Worm (Caenorhabditis elegans) whole organism, midembryonic: ENCODE data around the gene Y55B1BR.6.

ENCODE experiments used
- T22C8.4 ChIP-seq: fragments of 200-800 bp; sonication (Bioruptor generic); IDR thresholded peaks from 2 replicates; pipeline ENCODE4 v1.3.6; 2022; ENCODE audit warnings: missing genetic modification characterization, missing compliant biosample characterization
- cog-1 ChIP-seq: sonication (generic microtip); optimal IDR thresholded peaks from 2 replicates; lab custom pipeline; 2016; ENCODE audit warnings: missing genetic modification characterization, missing compliant biosample characterization
- flt-1 ChIP-seq: fragments of 200-800 bp; sonication (Bioruptor generic); IDR thresholded peaks from 2 replicates; pipeline ENCODE4 v1.3.6; 2022; ENCODE audit warnings: missing genetic modification characterization, missing compliant biosample characterization
- klf-2 ChIP-seq: fragments of 200-800 bp; sonication (Bioruptor generic); conservative IDR thresholded peaks from 2 replicates; pipeline ENCODE4 v1.3.6; 2022; ENCODE audit warnings: missing genetic modification reagents, missing genetic modification characterization, missing compliant biosample characterization
- med-1 ChIP-seq: sonication (generic microtip); optimal IDR thresholded peaks from 2 replicates; lab custom pipeline; 2017; ENCODE audit warnings: missing genetic modification characterization, mild to moderate bottlenecking, missing compliant biosample characterization, antibody characterized with exemption, missing genetic modification reagents; ENCODE audit not compliant: insufficient read depth
- ref-1 ChIP-seq: fragments of 200-800 bp; sonication (Bioruptor generic); conservative IDR thresholded peaks from 2 replicates; pipeline ENCODE4 v1.3.6; 2022; ENCODE audit warnings: missing genetic modification reagents, missing genetic modification characterization, missing compliant biosample characterization
- tab-1 ChIP-seq: fragments of 200-800 bp; sonication (Bioruptor generic); IDR thresholded peaks from 2 replicates; pipeline ENCODE4 v1.3.6; 2022; ENCODE audit warnings: missing genetic modification characterization, missing compliant biosample characterization
- ztf-23 ChIP-seq: fragments of 200-800 bp; sonication (Bioruptor generic); IDR thresholded peaks from 2 replicates; pipeline ENCODE4 v1.3.6; 2022; ENCODE audit warnings: missing genetic modification reagents, missing genetic modification characterization, missing compliant biosample characterization
- ztf-29 ChIP-seq: fragments of 200-800 bp; sonication (Bioruptor generic); IDR thresholded peaks from 2 replicates; pipeline ENCODE4 v1.3.6; 2022; ENCODE audit warnings: missing genetic modification reagents, missing genetic modification characterization, missing compliant biosample characterization

Y55B1BR.6 gene

DNA sequence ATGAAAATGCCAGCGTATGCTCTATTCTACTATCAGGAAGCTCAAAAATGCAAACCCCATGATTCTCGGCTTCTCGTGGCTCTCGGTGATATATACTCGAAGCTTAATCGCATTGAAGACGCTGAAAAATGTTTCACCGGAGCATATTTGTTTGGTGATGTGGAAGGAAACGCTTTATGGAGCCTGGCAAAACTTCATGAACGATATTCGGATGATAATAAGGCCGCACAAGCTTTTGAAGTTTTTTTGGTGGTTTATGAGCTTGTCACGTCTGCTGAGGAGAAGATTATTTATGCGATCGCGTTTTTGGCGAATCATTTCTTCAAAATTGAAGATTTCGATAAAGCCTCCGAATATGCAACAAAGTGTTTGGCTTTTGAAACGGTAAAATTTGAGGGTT lies 17.6 kb upstream of the Y55B1BR.6 start:
- TF ChIP-seq flt-1 (GFP tag; lab: Robert Waterston, UW) (no peak), cog-1 (tag; lab: Kevin White, UChicago) (no peak), ztf-29 (GFP tag; lab: Robert Waterston, UW) (no peak), ref-1 (GFP tag; lab: Robert Waterston, UW) (no peak), klf-2 (GFP tag; lab: Robert Waterston, UW) (no peak), ztf-23 (GFP tag; lab: Robert Waterston, UW) (no peak), tab-1 (GFP tag; lab: Robert Waterston, UW) (no peak), T22C8.4 (no peak), med-1 (GFP tag; lab: Kevin White, UChicago) (no peak)

DNA sequence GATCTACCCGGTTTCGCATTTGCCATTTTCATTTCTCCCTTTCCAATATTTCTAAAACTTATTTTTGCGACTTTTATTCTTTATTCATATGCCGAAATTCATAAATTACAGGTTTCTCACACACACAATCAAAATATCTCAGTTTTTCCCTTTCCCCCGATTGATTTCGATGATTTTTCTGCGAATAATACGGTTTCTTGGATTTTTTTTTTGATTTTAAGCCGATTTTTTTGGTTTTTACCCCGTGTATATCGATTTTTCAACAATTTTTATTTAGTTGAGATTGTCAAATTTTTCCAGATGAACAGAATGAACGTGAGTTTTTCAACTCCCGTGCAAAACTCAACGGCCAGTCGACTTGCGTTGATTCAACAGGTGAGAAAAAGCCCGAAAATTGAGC lies 11.5 kb upstream of the Y55B1BR.6 start, which contains the start of gene mat-3:
Gene mat-3 (plus strand): TSS at position 301 of the 400 bp plus-strand sequence.
- no peak for TF ChIP-seq tab-1 (GFP tag; lab: Robert Waterston, UW)
- no peak for TF ChIP-seq T22C8.4
- TF ChIP-seq ztf-23 (GFP tag; lab: Robert Waterston, UW), result no peak
- no peak for TF ChIP-seq med-1 (GFP tag; lab: Kevin White, UChicago)
- no peak for TF ChIP-seq klf-2 (GFP tag; lab: Robert Waterston, UW)

DNA sequence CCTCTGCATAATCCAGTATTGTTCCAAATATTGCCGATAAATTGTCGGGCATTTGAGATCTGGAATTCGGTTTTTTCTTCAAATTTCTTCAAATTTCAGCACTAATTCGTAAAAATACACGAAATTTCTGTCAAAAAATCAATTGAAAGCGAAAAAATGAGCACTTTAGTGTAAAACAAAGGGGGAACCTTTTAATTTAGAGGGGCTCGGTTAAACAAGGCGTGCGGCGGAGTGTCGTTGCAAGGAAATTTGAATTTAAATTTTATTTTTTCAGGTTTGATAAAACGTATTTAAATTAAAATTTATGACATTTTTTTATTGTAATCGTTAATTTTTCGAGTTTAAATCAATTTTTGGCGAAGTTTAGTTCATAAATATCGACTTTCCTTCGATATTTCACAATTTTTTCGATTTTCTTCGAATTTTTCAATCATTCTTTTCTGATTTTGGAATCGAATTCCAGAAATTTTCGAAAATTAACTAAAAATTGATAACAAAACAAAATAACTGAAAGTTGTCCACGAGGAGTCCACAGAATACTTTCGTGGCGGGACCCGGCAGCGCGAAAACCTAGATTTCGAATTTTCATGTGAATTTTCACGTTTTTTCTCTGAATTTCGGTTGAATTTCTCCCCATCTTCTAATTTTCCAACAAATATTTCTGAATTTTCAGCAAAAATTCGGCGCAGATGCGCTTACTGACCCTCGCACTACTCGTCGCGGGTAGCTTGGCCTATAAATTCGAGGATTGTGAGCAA lies 8.2 kb upstream of the Y55B1BR.6 start, which contains the start of the genes magu-1 and nemp-1:
Gene magu-1 (minus strand): TSS at position 59 of the 758 bp plus-strand sequence.
Gene nemp-1 (plus strand): TSS at position 674 of the 758 bp plus-strand sequence.
- TF ChIP-seq tab-1 (GFP tag; lab: Robert Waterston, UW), result no peak
- no peak for TF ChIP-seq cog-1 (tag; lab: Kevin White, UChicago)
- TF ChIP-seq flt-1 (GFP tag; lab: Robert Waterston, UW), result no peak
- no peak for TF ChIP-seq T22C8.4
- TF ChIP-seq ztf-29 (GFP tag; lab: Robert Waterston, UW), result no peak
- no peak for TF ChIP-seq ztf-23 (GFP tag; lab: Robert Waterston, UW)
- no peak for TF ChIP-seq med-1 (GFP tag; lab: Kevin White, UChicago)
- TF ChIP-seq klf-2 (GFP tag; lab: Robert Waterston, UW), result no peak
- no peak for TF ChIP-seq ref-1 (GFP tag; lab: Robert Waterston, UW)

DNA sequence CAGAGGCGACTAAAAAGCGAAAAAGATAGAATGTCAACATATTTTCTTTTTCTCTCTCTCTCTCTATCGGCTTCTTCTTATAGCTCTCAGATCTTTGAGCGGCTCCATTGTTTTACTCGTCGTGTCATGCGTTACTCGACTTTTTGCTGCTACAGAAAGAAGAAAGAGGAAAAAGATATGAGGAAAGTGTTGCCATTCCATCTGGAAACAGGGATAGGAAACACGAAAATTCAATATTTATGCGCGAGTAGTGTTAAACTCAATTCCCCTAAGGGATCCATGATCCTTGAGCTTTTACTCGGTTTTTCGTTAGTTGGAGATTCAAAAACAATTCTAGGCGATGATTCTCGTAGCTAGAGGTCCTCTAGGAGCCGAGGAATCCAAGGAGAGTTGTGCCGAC lies 7.8 kb downstream of the Y55B1BR.6 start:
- TF ChIP-seq ztf-23 (GFP tag; lab: Robert Waterston, UW) (no peak), T22C8.4 (no peak), ztf-29 (GFP tag; lab: Robert Waterston, UW) (no peak), klf-2 (GFP tag; lab: Robert Waterston, UW) (no peak)

DNA sequence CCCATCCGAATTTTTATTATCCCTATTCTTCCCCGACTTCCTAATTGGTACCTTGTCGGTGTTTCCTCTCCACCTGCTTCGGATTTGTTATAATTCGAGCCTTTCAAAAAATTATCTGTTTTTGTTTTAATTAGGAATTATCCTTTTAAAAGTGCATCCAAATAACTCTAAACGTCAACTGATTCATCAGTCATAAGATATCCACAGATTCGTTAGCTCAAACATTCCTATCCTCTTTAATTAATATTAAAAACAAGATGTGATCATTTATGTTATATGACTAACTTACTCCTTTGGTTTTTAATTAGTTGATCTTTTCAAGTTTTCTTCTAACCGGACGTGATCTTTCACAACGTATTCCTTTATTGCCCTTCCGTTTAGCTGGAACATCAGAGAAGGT lies 16.8 kb downstream of the Y55B1BR.6 start:
- TF ChIP-seq flt-1 (GFP tag; lab: Robert Waterston, UW), result no peak
- TF ChIP-seq ztf-29 (GFP tag; lab: Robert Waterston, UW), result no peak
- TF ChIP-seq ref-1 (GFP tag; lab: Robert Waterston, UW), result no peak
- TF ChIP-seq ztf-23 (GFP tag; lab: Robert Waterston, UW), result no peak
- TF ChIP-seq med-1 (GFP tag; lab: Kevin White, UChicago), result no peak
- no peak for TF ChIP-seq tab-1 (GFP tag; lab: Robert Waterston, UW)
- no peak for TF ChIP-seq cog-1 (tag; lab: Kevin White, UChicago)

DNA sequence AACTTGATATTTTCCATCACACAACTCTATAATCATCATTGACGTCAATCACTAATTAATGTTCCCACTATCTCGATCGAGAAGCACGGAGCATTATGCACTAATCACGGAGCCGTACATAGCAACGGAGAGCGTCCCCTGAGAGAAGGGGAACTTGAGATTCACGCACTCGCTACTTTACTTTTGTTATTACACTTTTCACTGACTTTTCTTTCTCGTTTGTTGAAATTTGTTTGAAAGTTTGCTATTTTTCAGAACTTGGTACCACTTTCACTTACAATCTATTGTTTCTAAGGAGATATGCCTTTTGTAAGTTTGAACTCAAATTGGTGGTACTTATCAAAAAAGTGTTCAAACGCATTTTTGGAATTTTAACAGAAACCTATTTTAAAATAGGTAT lies 19.5 kb downstream of the Y55B1BR.6 start, which contains the start of gene Y55B1BR.8:
Gene Y55B1BR.8 (plus strand): TSS at position 301 of the 400 bp plus-strand sequence.
- TF ChIP-seq tab-1 (GFP tag; lab: Robert Waterston, UW) (no peak), med-1 (GFP tag; lab: Kevin White, UChicago) (no peak), ztf-29 (GFP tag; lab: Robert Waterston, UW) (no peak), flt-1 (GFP tag; lab: Robert Waterston, UW) (no peak), klf-2 (GFP tag; lab: Robert Waterston, UW) (no peak), ztf-23 (GFP tag; lab: Robert Waterston, UW) (no peak), T22C8.4 (no peak), ref-1 (GFP tag; lab: Robert Waterston, UW) (no peak), cog-1 (tag; lab: Kevin White, UChicago) (no peak)

DNA sequence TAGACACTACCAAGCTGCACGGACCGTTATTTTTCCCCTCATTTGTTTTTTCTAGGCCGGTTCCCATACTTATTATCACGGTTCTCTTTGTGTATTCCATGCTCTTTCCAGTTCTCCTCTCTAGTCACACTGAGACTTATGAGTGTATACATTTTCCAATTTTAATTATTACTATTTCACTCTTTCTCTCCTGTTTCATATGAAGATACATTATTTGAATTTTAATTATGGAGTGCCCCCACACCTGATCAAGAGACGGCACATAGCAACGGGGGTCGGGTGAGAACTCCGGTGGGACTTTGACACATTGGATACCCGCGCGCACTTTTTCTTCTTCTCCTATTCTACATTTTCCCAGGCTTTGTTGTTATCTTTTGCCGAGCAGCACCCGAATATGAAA lies 23.7 kb downstream of the Y55B1BR.6 start, which contains the start of gene affl-1:
Gene affl-1 (plus strand): TSS at position 301 of the 400 bp plus-strand sequence.
- TF ChIP-seq cog-1 (tag; lab: Kevin White, UChicago), result no peak
- TF ChIP-seq ztf-23 (GFP tag; lab: Robert Waterston, UW), result no peak
- TF ChIP-seq ref-1 (GFP tag; lab: Robert Waterston, UW), result no peak
- no peak for TF ChIP-seq med-1 (GFP tag; lab: Kevin White, UChicago)
- no peak for TF ChIP-seq flt-1 (GFP tag; lab: Robert Waterston, UW)

DNA sequence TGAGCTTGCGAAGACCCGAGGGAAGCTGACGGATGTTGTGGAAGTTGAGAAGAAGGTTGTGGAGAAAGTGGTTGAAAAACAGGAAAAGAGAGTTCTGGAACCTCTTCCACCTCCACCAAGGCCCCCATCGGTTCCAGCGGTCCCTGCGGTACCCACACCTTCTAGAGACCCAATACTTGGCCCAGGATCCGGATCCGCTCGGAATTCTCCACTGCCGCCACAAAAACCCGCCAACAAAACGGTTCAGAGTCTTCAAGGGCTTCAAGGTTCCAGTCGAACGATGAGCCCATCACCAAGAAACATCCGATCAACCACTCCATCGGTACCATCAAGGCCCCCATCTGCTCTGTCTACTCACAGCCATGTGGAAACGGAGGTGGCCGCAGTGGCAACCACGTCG lies 26.6 kb downstream of the Y55B1BR.6 start:
- peak; percentile 26; the same call in 1 of the 2 replicates for TF ChIP-seq flt-1 (GFP tag; lab: Robert Waterston, UW)
- TF ChIP-seq klf-2 (GFP tag; lab: Robert Waterston, UW), result no peak

DNA sequence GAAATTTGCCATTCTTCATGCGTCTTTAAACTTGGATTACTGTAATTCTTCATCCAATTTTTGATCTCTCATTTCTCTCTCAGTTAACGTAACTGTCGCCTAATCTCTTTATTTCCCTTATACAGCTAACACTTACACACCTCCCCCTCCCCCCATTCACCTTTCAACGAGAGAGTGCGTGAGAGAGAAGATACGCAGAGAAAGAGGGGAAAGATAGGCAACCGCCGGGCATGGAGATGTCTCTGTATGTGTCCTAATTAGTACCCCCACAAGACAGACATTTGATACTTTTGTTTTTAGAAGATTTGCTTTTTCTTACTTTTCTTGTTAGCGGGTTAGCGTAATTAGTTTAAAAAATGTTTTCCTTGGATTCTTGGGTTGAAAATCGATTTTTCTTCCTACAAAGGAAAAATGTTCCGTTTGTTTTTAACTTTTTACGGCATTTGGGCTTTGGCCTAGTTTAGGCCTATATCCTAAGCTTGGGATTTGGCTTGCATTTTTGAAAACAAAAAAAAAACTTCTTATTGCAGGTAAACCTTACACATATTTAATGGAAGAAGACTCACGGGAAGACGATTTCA lies 29.2 kb downstream of the Y55B1BR.6 start, which contains the start of gene affl-2:
Gene affl-2 (plus strand): TSS at position 531 of the 581 bp plus-strand sequence.
- TF ChIP-seq flt-1 (GFP tag; lab: Robert Waterston, UW) (peak; percentile 55; the same call in 1 of the 2 replicates), med-1 (GFP tag; lab: Kevin White, UChicago) (no peak), ref-1 (GFP tag; lab: Robert Waterston, UW) (no peak), cog-1 (tag; lab: Kevin White, UChicago) (no peak), klf-2 (GFP tag; lab: Robert Waterston, UW) (no peak), T22C8.4 (no peak), ztf-23 (GFP tag; lab: Robert Waterston, UW) (no peak), tab-1 (GFP tag; lab: Robert Waterston, UW) (no peak)
